Worm (Caenorhabditis elegans) whole organism, L2 larva: Measurements from ENCODE around the gene ttr-15.

ENCODE experiments used
- C34F6.9 ChIP-seq: fragments of 150-350 bp; optimal IDR thresholded peaks from 2 replicates; lab custom pipeline; 2014; ENCODE audit warnings: missing biosample characterization, missing genetic modification characterization
- F13H6.1 ChIP-seq: sonication (generic microtip); optimal IDR thresholded peaks from 2 replicates; lab custom pipeline; 2016; ENCODE audit warnings: missing genetic modification characterization, missing compliant biosample characterization
- R02D3.7 ChIP-seq: fragments of 150-350 bp; optimal IDR thresholded peaks from 2 replicates; lab custom pipeline; 2014; ENCODE audit warnings: missing biosample characterization, missing genetic modification characterization
- Y55F3AM.14 ChIP-seq: fragments of 200-800 bp; sonication (Bioruptor generic); optimal IDR thresholded peaks from 2 replicates; lab custom pipeline; 2018; ENCODE audit warnings: mild to moderate bottlenecking, missing genetic modification characterization, missing compliant biosample characterization
- ZK546.5 ChIP-seq: sonication (generic microtip); optimal IDR thresholded peaks from 2 replicates; lab custom pipeline; 2017; ENCODE audit warnings: missing biosample characterization, missing genetic modification characterization
- alr-1 ChIP-seq: fragments of 150-350 bp; optimal IDR thresholded peaks from 2 replicates; lab custom pipeline; 2014; ENCODE audit warnings: missing biosample characterization, missing genetic modification characterization
- ama-1 ChIP-seq: fragments of 150-350 bp; optimal IDR thresholded peaks from 2 replicates; lab custom pipeline; 2018; ENCODE audit warnings: inconsistent platforms
- blmp-1 ChIP-seq: sonication (generic microtip); optimal IDR thresholded peaks from 2 replicates; lab custom pipeline; 2017; ENCODE audit warnings: missing genetic modification characterization, mild to moderate bottlenecking, missing compliant biosample characterization, antibody characterized with exemption, moderate library complexity; ENCODE audit not compliant: insufficient read depth
- ceh-16 ChIP-seq: fragments of 150-350 bp; optimal IDR thresholded peaks from 2 replicates; lab custom pipeline; 2014; ENCODE audit warnings: missing biosample characterization, missing genetic modification characterization
- ceh-82 ChIP-seq: fragments of 150-350 bp; optimal IDR thresholded peaks from 2 replicates; lab custom pipeline; 2014; ENCODE audit warnings: missing biosample characterization, missing genetic modification characterization
- crh-2 ChIP-seq: sonication (generic microtip); optimal IDR thresholded peaks from 2 replicates; lab custom pipeline; 2017; ENCODE audit warnings: missing biosample characterization, missing genetic modification characterization
- dmd-4 ChIP-seq: sonication (generic microtip); optimal IDR thresholded peaks from 2 replicates; lab custom pipeline; 2017; ENCODE audit warnings: missing biosample characterization, missing genetic modification characterization
- egl-27 ChIP-seq: sonication (generic microtip); optimal IDR thresholded peaks from 3 replicates; lab custom pipeline; 2017; ENCODE audit warnings: missing biosample characterization, missing genetic modification reagents, missing genetic modification characterization
- elt-1 ChIP-seq: fragments of 150-350 bp; optimal IDR thresholded peaks from 2 replicates; lab custom pipeline; 2014; ENCODE audit warnings: missing biosample characterization, missing genetic modification characterization
- elt-3 ChIP-seq: sonication (generic microtip); optimal IDR thresholded peaks from 2 replicates; lab custom pipeline; 2017; ENCODE audit warnings: missing biosample characterization, missing genetic modification characterization
- fos-1 ChIP-seq: fragments of 150-350 bp; optimal IDR thresholded peaks from 2 replicates; lab custom pipeline; 2014; ENCODE audit warnings: missing biosample characterization, missing genetic modification characterization
- gmeb-1 ChIP-seq: fragments of 150-350 bp; optimal IDR thresholded peaks from 2 replicates; lab custom pipeline; 2014; ENCODE audit warnings: missing biosample characterization, missing genetic modification characterization
- lin-11 ChIP-seq: fragments of 150-350 bp; sonication (generic microtip); optimal IDR thresholded peaks from 2 replicates; lab custom pipeline; 2014; ENCODE audit warnings: missing biosample characterization, missing genetic modification characterization, inconsistent platforms, mixed read lengths
- lin-13 ChIP-seq: fragments of 150-350 bp; optimal IDR thresholded peaks from 2 replicates; lab custom pipeline; 2014; ENCODE audit warnings: missing biosample characterization, missing genetic modification reagents, missing genetic modification characterization
- lin-39 ChIP-seq: fragments of 150-350 bp; optimal IDR thresholded peaks from 2 replicates; lab custom pipeline; 2014; ENCODE audit warnings: missing biosample characterization, missing genetic modification reagents, missing genetic modification characterization
- lsy-2 ChIP-seq, 2 experiments: fragments of 150-350 bp in 1 of 2; sonication (generic microtip) in 1 of 2; optimal IDR thresholded peaks; 2 replicates each; lab custom pipeline; 2014 to 2017; ENCODE audit warnings: missing biosample characterization in 2 of 2, missing genetic modification characterization in 2 of 2
- mdl-1 ChIP-seq, 2 experiments: fragments of 150-350 bp in 1 of 2; sonication (generic microtip) in 1 of 2; optimal IDR thresholded peaks; 2 replicates each; lab custom pipeline; 2017; ENCODE audit warnings: missing biosample characterization in 2 of 2, missing genetic modification characterization in 2 of 2
- nhr-10 ChIP-seq: sonication (generic microtip); optimal IDR thresholded peaks from 2 replicates; lab custom pipeline; 2017; ENCODE audit warnings: missing biosample characterization, missing genetic modification characterization
- nhr-12 ChIP-seq: fragments of 150-350 bp; optimal IDR thresholded peaks from 2 replicates; lab custom pipeline; 2014; ENCODE audit warnings: missing biosample characterization, missing genetic modification characterization
- nhr-129 ChIP-seq: fragments of 150-350 bp; optimal IDR thresholded peaks from 2 replicates; lab custom pipeline; 2014; ENCODE audit warnings: missing biosample characterization, missing genetic modification characterization
- nhr-21 ChIP-seq: fragments of 150-350 bp; optimal IDR thresholded peaks from 2 replicates; lab custom pipeline; 2014; ENCODE audit warnings: missing biosample characterization, missing genetic modification characterization
- nhr-23 ChIP-seq: fragments of 150-350 bp; optimal IDR thresholded peaks from 2 replicates; lab custom pipeline; 2014; ENCODE audit warnings: missing biosample characterization, missing genetic modification reagents, missing genetic modification characterization
- nhr-6 ChIP-seq: fragments of 150-350 bp; optimal IDR thresholded peaks from 2 replicates; lab custom pipeline; 2014; ENCODE audit warnings: missing biosample characterization, missing genetic modification characterization
- nhr-77 ChIP-seq: fragments of 150-350 bp; optimal IDR thresholded peaks from 2 replicates; lab custom pipeline; 2014; ENCODE audit warnings: missing biosample characterization, missing genetic modification characterization
- peb-1 ChIP-seq: fragments of 150-350 bp; optimal IDR thresholded peaks from 2 replicates; lab custom pipeline; 2014; ENCODE audit warnings: missing biosample characterization, missing genetic modification characterization
- sem-4 ChIP-seq: fragments of 150-350 bp; optimal IDR thresholded peaks from 2 replicates; lab custom pipeline; 2014; ENCODE audit warnings: missing biosample characterization, missing genetic modification reagents, missing genetic modification characterization
- skn-1 ChIP-seq: sonication (generic microtip); optimal IDR thresholded peaks from 2 replicates; lab custom pipeline; 2017; ENCODE audit warnings: missing biosample characterization, missing genetic modification characterization
- sma-3 ChIP-seq: sonication (generic microtip); optimal IDR thresholded peaks from 2 replicates; lab custom pipeline; 2016; ENCODE audit warnings: missing genetic modification reagents, missing genetic modification characterization, missing compliant biosample characterization
- snpc-4 ChIP-seq: fragments of 150-350 bp; optimal IDR thresholded peaks from 2 replicates; lab custom pipeline; 2014; ENCODE audit warnings: missing biosample characterization, missing genetic modification characterization
- unc-39 ChIP-seq: fragments of 150-350 bp; optimal IDR thresholded peaks from 2 replicates; lab custom pipeline; 2014; ENCODE audit warnings: missing biosample characterization, missing genetic modification characterization
- unc-55 ChIP-seq: fragments of 150-350 bp; sonication (generic microtip); optimal IDR thresholded peaks from 3 replicates; lab custom pipeline; 2014; ENCODE audit warnings: missing biosample characterization, missing genetic modification reagents, missing genetic modification characterization
- unc-62 ChIP-seq: fragments of 150-350 bp; optimal IDR thresholded peaks from 2 replicates; lab custom pipeline; 2014; ENCODE audit warnings: missing biosample characterization, missing genetic modification reagents, missing genetic modification characterization
- zag-1 ChIP-seq: fragments of 150-350 bp; optimal IDR thresholded peaks from 2 replicates; lab custom pipeline; 2014; ENCODE audit warnings: missing biosample characterization, missing genetic modification characterization
- ztf-1 ChIP-seq: fragments of 200-800 bp; sonication (Bioruptor generic); conservative IDR thresholded peaks from 2 replicates; pipeline ENCODE4 v1.3.6; 2022; ENCODE audit warnings: missing genetic modification characterization, missing compliant biosample characterization
- ztf-11 ChIP-seq: sonication (generic microtip); optimal IDR thresholded peaks from 2 replicates; lab custom pipeline; 2017; ENCODE audit warnings: missing biosample characterization, missing genetic modification characterization
- ztf-4 ChIP-seq: fragments of 150-350 bp; optimal IDR thresholded peaks from 2 replicates; lab custom pipeline; 2014; ENCODE audit warnings: missing biosample characterization, missing genetic modification characterization

Gene ttr-15

DNA sequence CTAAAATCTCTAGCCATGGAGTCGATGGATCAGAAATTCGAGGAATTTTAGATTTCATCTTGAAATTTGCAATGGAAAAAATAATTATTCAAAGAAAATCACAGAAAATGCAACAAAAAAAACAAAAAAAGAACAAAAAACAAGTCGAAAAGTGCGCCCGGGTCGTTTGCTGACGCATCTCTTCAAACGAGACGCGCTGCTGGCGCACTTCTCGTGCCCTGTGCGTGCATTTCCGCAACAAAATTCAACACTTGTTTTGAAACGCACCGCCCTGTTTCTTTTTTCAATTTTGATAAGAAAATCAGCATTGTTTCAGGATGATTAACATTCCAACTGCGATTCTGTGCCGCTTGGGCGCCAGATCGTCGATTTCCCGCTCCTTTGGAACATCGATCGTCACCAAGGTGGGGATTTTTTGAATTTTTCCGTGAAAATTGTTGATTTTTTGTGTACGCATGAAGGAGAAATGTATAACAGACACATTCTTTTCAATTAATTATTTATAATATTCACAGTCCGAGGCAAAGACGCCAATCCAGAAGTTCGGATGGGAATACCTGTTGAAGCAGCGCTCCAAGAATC lies 3.6 kb upstream of the ttr-15 start, which contains the start of the genes jmjd-4 and mev-1 (continued):
- peak; percentile 31 for TF ChIP-seq blmp-1 (tag; lab: Kevin White, UChicago)
- no peak for TF ChIP-seq elt-1
- TF ChIP-seq lin-39 (tag; lab: Kevin White, UChicago): no peak
- peak; percentile 19 for TF ChIP-seq sem-4 (tag; lab: Kevin White, UChicago)
- TF ChIP-seq mdl-1 (tag; optimal IDR thresholded peaks at IDR 0.05; lab: Kevin White, UChicago): peak in 1 of 2 experiments; percentile 46
- no peak for TF ChIP-seq skn-1 (tag; lab: Kevin White, UChicago)
- TF ChIP-seq ztf-4: peak; percentile 44
- TF ChIP-seq unc-55 (GFP tag; lab: Kevin White, UChicago): peak; percentile 87
- peak; percentile 39 for TF ChIP-seq zag-1 (tag; lab: Kevin White, UChicago)
- no peak for TF ChIP-seq ceh-82 (tag; lab: Kevin White, UChicago)
- peak; percentile 49 for TF ChIP-seq R02D3.7 (tag; lab: Kevin White, UChicago)
- peak; percentile 77 for TF ChIP-seq egl-27
- no peak for TF ChIP-seq elt-3 (tag; lab: Kevin White, UChicago)
- no peak for TF ChIP-seq unc-62 (GFP tag; lab: Kevin White, UChicago)
- no peak for TF ChIP-seq ztf-1
- TF ChIP-seq nhr-23: no peak
- TF ChIP-seq ztf-11 (tag; lab: Kevin White, UChicago): no peak

- TF ChIP-seq Y55F3AM.14 (GFP tag; lab: Kevin White, UChicago): no peak
- TF ChIP-seq skn-1 (tag; lab: Kevin White, UChicago): no peak
- TF ChIP-seq ama-1 (lab: Kevin White, UChicago): no peak
- TF ChIP-seq unc-62 (GFP tag; lab: Kevin White, UChicago): no peak
- no peak for TF ChIP-seq lin-11 (tag; lab: Kevin White, UChicago)
- no peak for TF ChIP-seq nhr-12 (tag; lab: Kevin White, UChicago)
- TF ChIP-seq blmp-1 (tag; lab: Kevin White, UChicago): no peak
- no peak for TF ChIP-seq fos-1
- TF ChIP-seq sma-3: no peak
- no peak for TF ChIP-seq ztf-1
- no peak for TF ChIP-seq unc-39
- no peak for TF ChIP-seq F13H6.1 (tag; lab: Kevin White, UChicago)
- TF ChIP-seq nhr-129 (tag; lab: Kevin White, UChicago): no peak
- no peak for TF ChIP-seq nhr-6
- TF ChIP-seq zag-1 (tag; lab: Kevin White, UChicago): no peak
- no peak for TF ChIP-seq lin-39 (tag; lab: Kevin White, UChicago)
- no peak for TF ChIP-seq nhr-10 (tag; lab: Kevin White, UChicago)
- TF ChIP-seq R02D3.7 (tag; lab: Kevin White, UChicago): no peak
These were observed 2.6 kb upstream of the ttr-15 start, which contains the start of gene ced-9 for ce11 chrIII:10335086-10335485. TSS of gene ced-9 (plus strand) at chrIII:10335172.

DNA sequence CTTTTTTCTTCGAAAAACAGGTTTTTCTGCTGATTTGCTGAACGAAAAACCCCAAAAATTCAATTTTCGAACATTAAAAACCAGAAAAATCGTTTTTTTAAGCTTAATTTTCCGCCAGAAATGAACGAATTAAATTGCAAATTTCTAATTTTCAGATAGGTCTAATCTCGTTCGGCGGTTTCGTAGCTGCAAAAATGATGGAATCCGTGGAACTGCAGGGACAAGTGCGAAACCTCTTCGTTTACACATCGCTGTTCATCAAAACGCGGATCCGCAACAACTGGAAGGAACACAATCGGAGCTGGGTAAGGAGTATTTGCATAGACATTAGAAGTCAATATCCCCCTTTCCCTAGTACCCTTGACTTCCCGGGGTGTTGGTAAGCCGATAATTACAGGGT lies 1.5 kb upstream of the ttr-15 start:
- TF ChIP-seq C34F6.9 (tag; lab: Kevin White, UChicago): no peak
- TF ChIP-seq F13H6.1 (tag; lab: Kevin White, UChicago): no peak
- no peak for TF ChIP-seq sma-3
- TF ChIP-seq nhr-21: no peak
- no peak for TF ChIP-seq ceh-16 (tag; lab: Kevin White, UChicago)
- TF ChIP-seq nhr-129 (tag; lab: Kevin White, UChicago): no peak
- TF ChIP-seq zag-1 (tag; lab: Kevin White, UChicago): no peak
- no peak for TF ChIP-seq ZK546.5 (tag; lab: Kevin White, UChicago)
- TF ChIP-seq Y55F3AM.14 (GFP tag; lab: Kevin White, UChicago): no peak
- TF ChIP-seq lsy-2 (tag; optimal IDR thresholded peaks at IDR 0.05; lab: Kevin White, UChicago): no peak
- no peak for TF ChIP-seq ama-1 (lab: Kevin White, UChicago)
- no peak for TF ChIP-seq nhr-6
- TF ChIP-seq alr-1 (tag; lab: Kevin White, UChicago): no peak

- TF ChIP-seq nhr-21 (peak; percentile 18), alr-1 (tag; lab: Kevin White, UChicago) (no peak), ZK546.5 (tag; lab: Kevin White, UChicago) (no peak), nhr-129 (tag; lab: Kevin White, UChicago) (no peak), ztf-11 (tag; lab: Kevin White, UChicago) (no peak), dmd-4 (no peak), peb-1 (tag; lab: Kevin White, UChicago) (no peak), gmeb-1 (tag; lab: Kevin White, UChicago) (no peak), nhr-23 (no peak), fos-1 (no peak), Y55F3AM.14 (GFP tag; lab: Kevin White, UChicago) (no peak), elt-3 (tag; lab: Kevin White, UChicago) (no peak), C34F6.9 (tag; lab: Kevin White, UChicago) (no peak), nhr-6 (peak; percentile 0), crh-2 (tag; lab: Kevin White, UChicago) (peak; percentile 24), R02D3.7 (tag; lab: Kevin White, UChicago) (no peak), skn-1 (tag; lab: Kevin White, UChicago) (no peak), egl-27 (no peak), snpc-4 (tag; lab: Kevin White, UChicago) (no peak), unc-62 (GFP tag; lab: Kevin White, UChicago) (no peak), lin-13 (GFP tag; lab: Kevin White, UChicago) (peak; percentile 31), nhr-77 (tag; lab: Kevin White, UChicago) (no peak), lin-39 (tag; lab: Kevin White, UChicago) (no peak), F13H6.1 (tag; lab: Kevin White, UChicago) (no peak), sma-3 (peak; percentile 44), lsy-2 (tag; optimal IDR thresholded peaks at IDR 0.05; lab: Kevin White, UChicago) (no peak), ceh-82 (tag; lab: Kevin White, UChicago) (no peak), mdl-1 (tag; optimal IDR thresholded peaks at IDR 0.05; lab: Kevin White, UChicago) (no peak)
These were observed 1.6 kb downstream of the ttr-15 start for ce11 chrIII:10338992-10339852.
